Worm (Caenorhabditis elegans) whole organism, L4/young adult: Measurements from ENCODE around the gene Y67H2A.2.

Experiments
- W03F9.2 ChIP-seq: fragments of 150-350 bp; optimal IDR thresholded peaks from 2 replicates; lab custom pipeline; 2014; ENCODE audit warnings: missing biosample characterization, missing genetic modification characterization
- dao-5 ChIP-seq: sonication (generic microtip); optimal IDR thresholded peaks from 2 replicates; lab custom pipeline; 2016; ENCODE audit warnings: missing genotype, missing genetic modification characterization, moderate library complexity, missing compliant biosample characterization
- him-1 ChIP-seq: sonication (generic microtip); optimal IDR thresholded peaks from 2 replicates; lab custom pipeline; 2016; ENCODE audit warnings: missing genotype, missing genetic modification reagents, missing genetic modification characterization, missing compliant biosample characterization

ce11 chrIV:13346078-13346477, 48.5 kb upstream of the Y67H2A.2 start:
- TF ChIP-seq him-1 (no peak), W03F9.2 (tag; lab: Kevin White, UChicago) (no peak), dao-5 (no peak)
